Fruit fly (Drosophila melanogaster): ENCODE data around the gene vrs.

Gene vrs

dm6 chr3R:12425510-12426309 lies 21.7 kb upstream of the vrs start, which contains the start of gene Pp1-87B (continued):
- no peak for TF ChIP-seq lab (GFP tag; optimal IDR thresholded peaks at IDR 0.05)
- no peak for TF ChIP-seq CG7357 (GFP tag; IDR thresholded peaks at IDR 0.05)
- TF ChIP-seq Jarid2 (GFP tag; optimal IDR thresholded peaks at IDR 0.05), result no peak
- peak; percentile 76 for TF ChIP-seq CG14710 (tag; optimal IDR thresholded peaks at IDR 0.05)
- no peak for TF ChIP-seq CG31388 (GFP tag; optimal IDR thresholded peaks at IDR 0.05)
- peak; percentile 98 for TF ChIP-seq Elba2 (GFP tag; optimal IDR thresholded peaks at IDR 0.05)
- no peak for TF ChIP-seq nerfin-2 (GFP tag; IDR thresholded peaks at IDR 0.05; ENCODE audit: partially characterized antibody)
- no peak for TF ChIP-seq CG1233 (GFP tag; optimal IDR thresholded peaks at IDR 0.05)
- no peak for TF ChIP-seq CG6654 (GFP tag; optimal IDR thresholded peaks at IDR 0.05)
- no peak for TF ChIP-seq wek (GFP tag; optimal IDR thresholded peaks at IDR 0.05)
- TF ChIP-seq cas (GFP tag; IDR thresholded peaks at IDR 0.05), result no peak
- peak; percentile 92 for TF ChIP-seq hkb (optimal IDR thresholded peaks at IDR 0.05)
- no peak for TF ChIP-seq hkb (GFP tag; IDR thresholded peaks at IDR 0.05)
- peak; percentile 89 for TF ChIP-seq Ets65A (GFP tag)
- TF ChIP-seq CG18476 (GFP tag; optimal IDR thresholded peaks at IDR 0.05), result no peak
- no peak for TF ChIP-seq H15 (GFP tag; IDR thresholded peaks at IDR 0.05)
- no peak for TF ChIP-seq CG11085 (GFP tag; IDR thresholded peaks at IDR 0.05)
- TF ChIP-seq hth (optimal IDR thresholded peaks at IDR 0.05), result no peak
- no peak for TF ChIP-seq sd (tag; optimal IDR thresholded peaks at IDR 0.05)
- no peak for TF ChIP-seq lilli (GFP tag; optimal IDR thresholded peaks at IDR 0.05)
- no peak for TF ChIP-seq Doc3 (GFP tag; IDR thresholded peaks at IDR 0.05; ENCODE audit: partially characterized antibody)
- TF ChIP-seq CG4617 (GFP tag; optimal IDR thresholded peaks at IDR 0.05; ENCODE audit: borderline replicate concordance), result no peak
- TF ChIP-seq Ets97D (GFP tag; optimal IDR thresholded peaks at IDR 0.05), result peak; percentile 94
- peak; percentile 27 for TF ChIP-seq Max (GFP tag; optimal IDR thresholded peaks at IDR 0.05)
- peak; percentile 28 for TF ChIP-seq twi (tag; optimal IDR thresholded peaks at IDR 0.05)
- no peak for TF ChIP-seq CG11695 (GFP tag; IDR thresholded peaks at IDR 0.05)
- no peak for TF ChIP-seq HLH3B (GFP tag; IDR thresholded peaks at IDR 0.05)
- no peak for TF ChIP-seq ind (GFP tag; optimal IDR thresholded peaks at IDR 0.05)
- no peak for TF ChIP-seq CG2678 (tag; optimal IDR thresholded peaks at IDR 0.05)
- TF ChIP-seq sqz (GFP tag; optimal IDR thresholded peaks at IDR 0.05), result no peak
- TF ChIP-seq CG4404 (GFP tag; IDR thresholded peaks at IDR 0.05), result no peak
- no peak for TF ChIP-seq BtbVII (GFP tag; optimal IDR thresholded peaks at IDR 0.05)
- no peak for TF ChIP-seq pan (optimal IDR thresholded peaks at IDR 0.05)
- TF ChIP-seq pan (GFP tag; optimal IDR thresholded peaks at IDR 0.05 in 1 of 2, IDR thresholded peaks at IDR 0.05 in 1 of 2), result no peak
- peak; percentile 74 for TF ChIP-seq Myb (GFP tag; optimal IDR thresholded peaks at IDR 0.05)
- no peak for TF ChIP-seq stc (GFP tag; IDR thresholded peaks at IDR 0.05)
- no peak for TF ChIP-seq eve (GFP tag; optimal IDR thresholded peaks at IDR 0.05)
- TF ChIP-seq CG2875 (GFP tag; optimal IDR thresholded peaks at IDR 0.05), result no peak
- TF ChIP-seq CG8290 (GFP tag; optimal IDR thresholded peaks at IDR 0.05), result peak; percentile 39
- TF ChIP-seq CG8290 (tag; optimal IDR thresholded peaks at IDR 0.05), result peak in 1 of 2 experiments; percentile 46
- TF ChIP-seq vfl (GFP tag; optimal IDR thresholded peaks at IDR 0.05), result no peak
- TF ChIP-seq abd-A (tag; optimal IDR thresholded peaks at IDR 0.05), result no peak
- TF ChIP-seq CG17361 (GFP tag; IDR thresholded peaks at IDR 0.05), result peak; percentile 80
- no peak for TF ChIP-seq nerfin-1 (tag; optimal IDR thresholded peaks at IDR 0.05)
- peak; percentile 36 for TF ChIP-seq CG12104 (GFP tag; optimal IDR thresholded peaks at IDR 0.05)
- peak; percentile 60 for TF ChIP-seq Dp (GFP tag; optimal IDR thresholded peaks at IDR 0.05)
- no peak for TF ChIP-seq CG3726 (GFP tag; IDR thresholded peaks at IDR 0.05)
- no peak for TF ChIP-seq grau (tag; optimal IDR thresholded peaks at IDR 0.05)
- TF ChIP-seq cato (GFP tag; optimal IDR thresholded peaks at IDR 0.05; ENCODE audit: borderline replicate concordance), result no peak
- TF ChIP-seq CG12155 (GFP tag; optimal IDR thresholded peaks at IDR 0.05), result no peak
- no peak for TF ChIP-seq Sox102F (GFP tag; optimal IDR thresholded peaks at IDR 0.05)
